Fruit fly (Drosophila melanogaster) whole organism, embryonic: Measurements from ENCODE around the gene H.
A peak's percentile ranks its signal among the peaks of the same experiment; 100 is the strongest.

ENCODE experiments used
- Awh ChIP-seq: fragments of 200-800 bp; sonication (Bioruptor generic); IDR thresholded peaks from 2 replicates; pipeline ENCODE4, ENCODE4 v1.3.6; 2022; ENCODE audit warnings: missing biosample characterization, missing genetic modification characterization
- B-H2 ChIP-seq: fragments of 200-800 bp; sonication (Bioruptor generic); optimal IDR thresholded peaks from 2 replicates; lab custom pipeline; 2018; ENCODE audit warnings: missing biosample characterization, mild to moderate bottlenecking, missing genetic modification characterization
- C15 ChIP-seq: fragments of 200-800 bp; sonication (Bioruptor generic); IDR thresholded peaks from 3 replicates; pipeline ENCODE4 v1.3.6; 2022; ENCODE audit warnings: missing biosample characterization, missing genetic modification characterization
- CG10267 ChIP-seq: fragments of 200-800 bp; sonication (Bioruptor generic); optimal IDR thresholded peaks from 2 replicates; lab custom pipeline; 2018; ENCODE audit warnings: missing biosample characterization, mild to moderate bottlenecking, missing genetic modification characterization, moderate library complexity
- CG12155 ChIP-seq: fragments of 200-800 bp; sonication (Bioruptor generic); optimal IDR thresholded peaks from 3 replicates; lab custom pipeline; 2016; ENCODE audit warnings: missing biosample characterization, missing genetic modification characterization
- CG1233 ChIP-seq: fragments of 200-800 bp; sonication (Bioruptor generic); optimal IDR thresholded peaks from 4 replicates; lab custom pipeline; 2018; ENCODE audit warnings: missing biosample characterization, mild to moderate bottlenecking, missing genetic modification characterization
- CG15269 ChIP-seq: fragments of 200-800 bp; sonication (Bioruptor generic); optimal IDR thresholded peaks from 2 replicates; lab custom pipeline; 2018; ENCODE audit warnings: missing biosample characterization, mild to moderate bottlenecking, missing genetic modification characterization, moderate library complexity
- CG17328 ChIP-seq: fragments of 200-800 bp; sonication (Bioruptor generic); IDR thresholded peaks from 2 replicates; pipeline ENCODE4 v1.3.6; 2022; ENCODE audit warnings: missing biosample characterization, missing genetic modification characterization
- CG17359 ChIP-seq: fragments of 200-800 bp; sonication (Bioruptor generic); optimal IDR thresholded peaks from 3 replicates; lab custom pipeline; 2018; ENCODE audit warnings: missing biosample characterization, mild to moderate bottlenecking, missing genetic modification characterization, moderate library complexity
- CG17829 ChIP-seq: fragments of 200-800 bp; optimal IDR thresholded peaks from 2 replicates; lab custom pipeline; 2019; ENCODE audit warnings: missing biosample characterization, mild to moderate bottlenecking, missing genetic modification characterization, moderate library complexity
- CG18599 ChIP-seq: fragments of 200-800 bp; sonication (Bioruptor generic); optimal IDR thresholded peaks from 3 replicates; lab custom pipeline; 2017; ENCODE audit warnings: missing biosample characterization, missing genetic modification characterization, mild to moderate bottlenecking, moderate library complexity, missing genetic modification reagents
- CG2712 ChIP-seq: fragments of 200-800 bp; optimal IDR thresholded peaks from 3 replicates; lab custom pipeline; 2019; ENCODE audit warnings: missing biosample characterization, mild to moderate bottlenecking, missing genetic modification characterization, moderate library complexity
- CG30020 ChIP-seq: fragments of 200-800 bp; optimal IDR thresholded peaks from 2 replicates; lab custom pipeline; 2019; ENCODE audit warnings: missing biosample characterization, mild to moderate bottlenecking, missing genetic modification characterization, moderate library complexity
- CG30431 ChIP-seq: fragments of 200-800 bp; sonication (Bioruptor generic); optimal IDR thresholded peaks from 2 replicates; lab custom pipeline; 2017; ENCODE audit warnings: missing biosample characterization, missing genetic modification characterization
- CG4424 ChIP-seq: fragments of 200-800 bp; sonication (Bioruptor generic); optimal IDR thresholded peaks from 3 replicates; lab custom pipeline; 2016; ENCODE audit warnings: missing biosample characterization, missing genetic modification characterization
- CG4617 ChIP-seq: fragments of 200-800 bp; sonication (Bioruptor generic); optimal IDR thresholded peaks from 3 replicates; lab custom pipeline; 2016; ENCODE audit warnings: missing biosample characterization, missing genetic modification characterization, borderline replicate concordance
- CG7357 ChIP-seq: fragments of 200-800 bp; sonication (Bioruptor generic); IDR thresholded peaks from 3 replicates; pipeline ENCODE4 v1.3.6; 2022; ENCODE audit warnings: missing biosample characterization, missing genetic modification characterization
- CG8388 ChIP-seq: fragments of 200-800 bp; sonication (Bioruptor generic); optimal IDR thresholded peaks from 2 replicates; lab custom pipeline; 2019; ENCODE audit warnings: missing biosample characterization, mild to moderate bottlenecking, missing genetic modification characterization, moderate library complexity
- CkIIα-i1 ChIP-seq: fragments of 200-800 bp; sonication (Bioruptor generic); IDR thresholded peaks from 2 replicates; pipeline ENCODE4 v1.3.6; 2022; ENCODE audit warnings: missing biosample characterization, missing genetic modification characterization
- CrebB ChIP-seq: fragments of 200-800 bp; sonication (Bioruptor generic); optimal IDR thresholded peaks from 3 replicates; lab custom pipeline; 2018; ENCODE audit warnings: missing biosample characterization, mild to moderate bottlenecking, missing genetic modification characterization
- Deaf1 ChIP-seq: fragments of 200-800 bp; optimal IDR thresholded peaks from 3 replicates; lab custom pipeline; 2019; ENCODE audit warnings: missing biosample characterization, mild to moderate bottlenecking, missing genetic modification characterization, moderate library complexity
- ERR ChIP-seq: fragments of 200-800 bp; sonication (Bioruptor generic); optimal IDR thresholded peaks from 2 replicates; lab custom pipeline; 2016; ENCODE audit warnings: missing biosample characterization, missing genetic modification characterization
- Elba2 ChIP-seq: fragments of 200-800 bp; sonication (Bioruptor generic); optimal IDR thresholded peaks from 3 replicates; lab custom pipeline; 2016; ENCODE audit warnings: missing biosample characterization, missing genetic modification characterization
- Gsc ChIP-seq: fragments of 200-800 bp; sonication (Bioruptor generic); IDR thresholded peaks from 2 replicates; pipeline ENCODE4 v1.3.6; 2022; ENCODE audit warnings: missing biosample characterization, missing genetic modification characterization
- MTF-1 ChIP-seq: fragments of 200-800 bp; sonication (Bioruptor generic); optimal IDR thresholded peaks from 2 replicates; lab custom pipeline; 2018; ENCODE audit warnings: missing biosample characterization, mild to moderate bottlenecking, missing genetic modification characterization, borderline replicate concordance
- Mrtf ChIP-seq: fragments of 200-800 bp; sonication (Bioruptor generic); IDR thresholded peaks from 3 replicates; pipeline ENCODE4 v1.3.6; 2022; ENCODE audit warnings: missing biosample characterization, missing genetic modification characterization
- Nf-YA ChIP-seq: fragments of 200-800 bp; sonication (Bioruptor generic); IDR thresholded peaks from 2 replicates; pipeline ENCODE4 v1.3.6; 2022; ENCODE audit warnings: missing biosample characterization, missing genetic modification characterization
- Nf-YC ChIP-seq: fragments of 200-800 bp; optimal IDR thresholded peaks from 3 replicates; lab custom pipeline; 2019; ENCODE audit warnings: missing biosample characterization, mild to moderate bottlenecking, missing genetic modification characterization, moderate library complexity
- Ptx1 ChIP-seq: fragments of 200-800 bp; sonication (Bioruptor generic); IDR thresholded peaks from 2 replicates; pipeline ENCODE4 v1.3.6; 2022; ENCODE audit warnings: missing biosample characterization, missing genetic modification characterization
- Sry-δ ChIP-seq: fragments of 200-800 bp; sonication (Bioruptor generic); optimal IDR thresholded peaks from 2 replicates; lab custom pipeline; 2016; ENCODE audit warnings: missing biosample characterization, missing genetic modification characterization
- Ssrp ChIP-seq: fragments of 200-800 bp; sonication (Bioruptor generic); optimal IDR thresholded peaks from 2 replicates; lab custom pipeline; 2018; ENCODE audit warnings: missing biosample characterization, mild to moderate bottlenecking, missing genetic modification characterization, moderate library complexity
- YL-1 ChIP-seq: fragments of 200-800 bp; sonication (Bioruptor generic); optimal IDR thresholded peaks from 3 replicates; lab custom pipeline; 2017; ENCODE audit warnings: missing biosample characterization, mild to moderate bottlenecking, missing genetic modification characterization
- ash1 ChIP-seq: fragments of 200-800 bp; sonication (Bioruptor generic); optimal IDR thresholded peaks from 2 replicates; lab custom pipeline; 2018; ENCODE audit warnings: missing biosample characterization, mild to moderate bottlenecking, missing genetic modification characterization
- bcd ChIP-seq: fragments of 200-800 bp; sonication (Bioruptor generic); optimal IDR thresholded peaks from 2 replicates; lab custom pipeline; 2017; ENCODE audit warnings: missing biosample characterization, mild to moderate bottlenecking, missing genetic modification characterization
- chif ChIP-seq, 2 experiments: fragments of 200-800 bp; sonication (Bioruptor generic); optimal IDR thresholded peaks; 3 replicates each; lab custom pipeline; 2016; ENCODE audit warnings: missing biosample characterization in 2 of 2, missing genetic modification characterization in 2 of 2
- danr ChIP-seq: fragments of 200-800 bp; sonication (Bioruptor generic); IDR thresholded peaks from 2 replicates; pipeline ENCODE4 v1.3.6; 2022; ENCODE audit warnings: missing biosample characterization, missing genetic modification characterization
- disco-r ChIP-seq: fragments of 200-800 bp; sonication (Bioruptor generic); optimal IDR thresholded peaks from 2 replicates; lab custom pipeline; 2016; ENCODE audit warnings: missing biosample characterization, missing genetic modification characterization
- dm ChIP-seq: fragments of 200-800 bp; sonication (Bioruptor generic); optimal IDR thresholded peaks from 3 replicates; lab custom pipeline; 2016; ENCODE audit warnings: missing biosample characterization, missing genetic modification characterization
- gt ChIP-seq: fragments of 200-800 bp; sonication (Bioruptor generic); IDR thresholded peaks from 2 replicates; pipeline ENCODE4 v1.3.6; 2022; ENCODE audit warnings: missing biosample characterization, missing genetic modification characterization
- kah ChIP-seq: fragments of 200-800 bp; sonication (Bioruptor generic); optimal IDR thresholded peaks from 2 replicates; lab custom pipeline; 2018; ENCODE audit warnings: missing biosample characterization, mild to moderate bottlenecking, missing genetic modification characterization
- knrl ChIP-seq: fragments of 200-800 bp; sonication (Bioruptor generic); IDR thresholded peaks from 3 replicates; pipeline ENCODE4 v1.3.6; 2022; ENCODE audit warnings: missing biosample characterization, missing genetic modification characterization; ENCODE audit not compliant: partially characterized antibody
- mld ChIP-seq: fragments of 200-800 bp; sonication (Bioruptor generic); IDR thresholded peaks from 3 replicates; pipeline ENCODE4 v1.3.6; 2022; ENCODE audit warnings: missing biosample characterization, missing genetic modification characterization; ENCODE audit not compliant: partially characterized antibody
- nom ChIP-seq: fragments of 200-800 bp; sonication (Bioruptor generic); optimal IDR thresholded peaks from 2 replicates; lab custom pipeline; 2017; ENCODE audit warnings: missing biosample characterization, missing genetic modification characterization, mild to moderate bottlenecking, moderate library complexity, missing genetic modification reagents
- pho ChIP-seq: fragments of 200-800 bp; sonication (Bioruptor generic); optimal IDR thresholded peaks from 2 replicates; lab custom pipeline; 2016; ENCODE audit warnings: missing biosample characterization, missing genetic modification characterization
- pnt ChIP-seq: fragments of 200-800 bp; sonication (Bioruptor generic); optimal IDR thresholded peaks from 3 replicates; lab custom pipeline; 2016; ENCODE audit warnings: missing biosample characterization, missing genetic modification characterization
- prd ChIP-seq, 3 experiments: fragments of >200 bp in 2 of 3; fragments of 200-800 bp in 1 of 3; sonication (Bioruptor generic) in 1 of 3; optimal IDR thresholded peaks in 2 of 3; IDR thresholded peaks in 1 of 3; 2 replicates in 2 of 3; 3 replicates in 1 of 3; pipeline versions ENCODE4 v1.3.6 to Lab custom; 2017 to 2022; ENCODE audit warnings: missing biosample characterization in 1 of 3, missing genetic modification characterization in 1 of 3
- seq ChIP-seq: fragments of 200-800 bp; sonication (Bioruptor generic); IDR thresholded peaks from 2 replicates; pipeline ENCODE4 v1.3.6; 2022; ENCODE audit warnings: missing biosample characterization, missing genetic modification characterization
- tgo ChIP-seq: fragments of 200-800 bp; sonication (Bioruptor generic); IDR thresholded peaks from 3 replicates; pipeline ENCODE4 v1.3.6; 2022; ENCODE audit warnings: missing biosample characterization, missing genetic modification characterization
- tio ChIP-seq: fragments of 200-800 bp; sonication (Bioruptor generic); optimal IDR thresholded peaks from 2 replicates; lab custom pipeline; 2017; ENCODE audit warnings: missing biosample characterization, missing genetic modification characterization, inconsistent platforms
- trem ChIP-seq: fragments of 200-800 bp; optimal IDR thresholded peaks from 3 replicates; lab custom pipeline; 2019; ENCODE audit warnings: missing biosample characterization, mild to moderate bottlenecking, missing genetic modification characterization, moderate library complexity
- wdn ChIP-seq: fragments of 200-800 bp; sonication (Bioruptor generic); IDR thresholded peaks from 2 replicates; pipeline ENCODE4 v1.3.6; 2022; ENCODE audit warnings: missing biosample characterization, missing genetic modification characterization

The H gene

dm6 chr3R:20621805-20622286 lies at the start of gene H (continued):
- TF ChIP-seq CkIIα-i1 (GFP tag; lab: Robert Waterston, UW) (no peak), ash1 (GFP tag; lab: Kevin White, UChicago) (no peak), seq (GFP tag; lab: Robert Waterston, UW) (no peak), prd (optimal IDR thresholded peaks at IDR 0.05; lab: Kevin White, UChicago) (no peak), prd (GFP tag; IDR thresholded peaks at IDR 0.05; lab: Robert Waterston, UW) (no peak), bcd (GFP tag; lab: Kevin White, UChicago) (no peak), CG7357 (GFP tag; lab: Robert Waterston, UW) (peak; percentile 95), CG2712 (peak; percentile 19), danr (no peak), Nf-YA (no peak), CG18599 (GFP tag; lab: Kevin White, UChicago) (no peak), CG1233 (GFP tag; lab: Kevin White, UChicago) (no peak), disco-r (GFP tag; lab: Kevin White, UChicago) (no peak), B-H2 (GFP tag; lab: Kevin White, UChicago) (no peak), tio (GFP tag; lab: Kevin White, UChicago) (no peak), gt (GFP tag; lab: Robert Waterston, UW) (no peak), C15 (GFP tag; lab: Robert Waterston, UW) (no peak), chif (GFP tag; optimal IDR thresholded peaks at IDR 0.05; lab: Kevin White, UChicago) (no peak), trem (tag; lab: Kevin White, UChicago) (peak; percentile 45), MTF-1 (GFP tag; lab: Kevin White, UChicago) (no peak), Sry-δ (peak; percentile 10), CG4424 (GFP tag; lab: Kevin White, UChicago) (no peak), CG17829 (peak; percentile 22), CG30020 (tag; lab: Kevin White, UChicago) (peak; percentile 90), CG10267 (tag; lab: Kevin White, UChicago) (peak; percentile 1), CG17328 (GFP tag; lab: Robert Waterston, UW) (no peak), CG15269 (tag; lab: Kevin White, UChicago) (no peak), Elba2 (GFP tag; lab: Kevin White, UChicago) (no peak), Nf-YC (tag; lab: Kevin White, UChicago) (no peak), Gsc (GFP tag; lab: Robert Waterston, UW) (no peak), wdn (GFP tag; lab: Robert Waterston, UW) (no peak), CG12155 (GFP tag; lab: Kevin White, UChicago) (no peak), Mrtf (no peak), Ptx1 (GFP tag; lab: Robert Waterston, UW) (no peak), ERR (no peak), mld (GFP tag; lab: Robert Waterston, UW) (no peak), YL-1 (GFP tag; lab: Kevin White, UChicago) (peak; percentile 61), Ssrp (tag; lab: Kevin White, UChicago) (no peak), kah (GFP tag; lab: Kevin White, UChicago) (no peak), Awh (GFP tag; lab: Robert Waterston, UW) (no peak), CG17359 (tag; lab: Kevin White, UChicago) (no peak), CG4617 (GFP tag; lab: Kevin White, UChicago) (peak; percentile 91), pnt (GFP tag; lab: Kevin White, UChicago) (no peak), Deaf1 (no peak), CG8388 (GFP tag; lab: Kevin White, UChicago) (no peak), knrl (0 out of 3 replicates have a peak, but pooled peaks have one; percentile 11), CG30431 (GFP tag; lab: Kevin White, UChicago) (no peak), CrebB (no peak), dm (GFP tag; lab: Kevin White, UChicago) (peak; percentile 24), pho (GFP tag; lab: Kevin White, UChicago) (no peak), nom (no peak), tgo (GFP tag; lab: Robert Waterston, UW) (no peak)
